Worm (Caenorhabditis elegans): ENCODE measurements around the gene C55B6.7.
A peak's percentile ranks its signal among the peaks of the same experiment; 100 is the strongest.

Gene C55B6.7

ce11 chrX:7199831-7200414 lies 8.1 kb upstream of the C55B6.7 start, which contains the start of gene C55B6.1:
TSS of gene C55B6.1 (plus strand) at chrX:7200364.
- TF ChIP-seq nhr-10 (tag; optimal IDR thresholded peaks at IDR 0.05) = no peak
- TF ChIP-seq gmeb-1 (tag; optimal IDR thresholded peaks at IDR 0.05) = no peak
- TF ChIP-seq sma-9 (GFP tag; optimal IDR thresholded peaks at IDR 0.05) = no peak
- TF ChIP-seq sma-9 (tag; optimal IDR thresholded peaks at IDR 0.05) = no peak
- TF ChIP-seq peb-1 (tag; optimal IDR thresholded peaks at IDR 0.05) = no peak
- no peak for TF ChIP-seq unc-62 (GFP tag; optimal IDR thresholded peaks at IDR 0.05)
- no peak for TF ChIP-seq nhr-129 (tag; optimal IDR thresholded peaks at IDR 0.05)
- TF ChIP-seq ztf-11 (tag; optimal IDR thresholded peaks at IDR 0.05) = no peak
- no peak for TF ChIP-seq mbf-1 (tag; optimal IDR thresholded peaks at IDR 0.05)
- no peak for TF ChIP-seq aly-2 (tag; optimal IDR thresholded peaks at IDR 0.05)
- TF ChIP-seq ceh-16 (tag; optimal IDR thresholded peaks at IDR 0.05) = no peak
- TF ChIP-seq lsy-2 (tag; optimal IDR thresholded peaks at IDR 0.05) = no peak
- TF ChIP-seq ama-1 (optimal IDR thresholded peaks at IDR 0.05) = no peak
- TF ChIP-seq nhr-11 (tag; optimal IDR thresholded peaks at IDR 0.05) = no peak
- no peak for TF ChIP-seq unc-39 (tag; optimal IDR thresholded peaks at IDR 0.05)
- no peak for TF ChIP-seq unc-55 (GFP tag; optimal IDR thresholded peaks at IDR 0.05)
- no peak for TF ChIP-seq sma-3 (GFP tag; optimal IDR thresholded peaks at IDR 0.05)
- TF ChIP-seq ZK546.5 (tag; optimal IDR thresholded peaks at IDR 0.05) = no peak
- TF ChIP-seq egl-27 (tag; optimal IDR thresholded peaks at IDR 0.05) = no peak
- TF ChIP-seq Y55F3AM.14 (GFP tag; optimal IDR thresholded peaks at IDR 0.05) = no peak

- TF ChIP-seq nhr-12 (tag; optimal IDR thresholded peaks at IDR 0.05) (no peak), unc-55 (GFP tag; optimal IDR thresholded peaks at IDR 0.05) (peak; percentile 63), dmd-4 (tag; optimal IDR thresholded peaks at IDR 0.05) (no peak), lsy-2 (tag; optimal IDR thresholded peaks at IDR 0.05) (peak in 1 of 2 experiments; percentile 4), alr-1 (tag; optimal IDR thresholded peaks at IDR 0.05) (no peak), F13H6.1 (tag; optimal IDR thresholded peaks at IDR 0.05) (no peak), nhr-10 (tag; optimal IDR thresholded peaks at IDR 0.05) (no peak), R02D3.7 (tag; optimal IDR thresholded peaks at IDR 0.05) (no peak), mdl-1 (tag; optimal IDR thresholded peaks at IDR 0.05) (no peak), egl-27 (tag; optimal IDR thresholded peaks at IDR 0.05) (peak; percentile 6), nhr-77 (tag; optimal IDR thresholded peaks at IDR 0.05) (no peak), mbf-1 (tag; optimal IDR thresholded peaks at IDR 0.05) (no peak), lin-39 (tag; optimal IDR thresholded peaks at IDR 0.05) (no peak), peb-1 (tag; optimal IDR thresholded peaks at IDR 0.05) (no peak), C34F6.9 (tag; optimal IDR thresholded peaks at IDR 0.05) (peak; percentile 58), mab-5 (tag; optimal IDR thresholded peaks at IDR 0.05) (no peak), ZK546.5 (tag; optimal IDR thresholded peaks at IDR 0.05) (no peak), sma-3 (GFP tag; optimal IDR thresholded peaks at IDR 0.05) (peak; percentile 48), ztf-4 (tag; optimal IDR thresholded peaks at IDR 0.05) (no peak), nhr-11 (tag; optimal IDR thresholded peaks at IDR 0.05) (no peak), nhr-237 (tag; optimal IDR thresholded peaks at IDR 0.05) (no peak), snpc-4 (tag; optimal IDR thresholded peaks at IDR 0.05) (no peak), ama-1 (optimal IDR thresholded peaks at IDR 0.05) (no peak), ceh-82 (tag; optimal IDR thresholded peaks at IDR 0.05) (no peak), gmeb-1 (tag; optimal IDR thresholded peaks at IDR 0.05) (no peak), skn-1 (tag; optimal IDR thresholded peaks at IDR 0.05) (no peak), nhr-6 (tag; optimal IDR thresholded peaks at IDR 0.05) (no peak), unc-39 (tag; optimal IDR thresholded peaks at IDR 0.05) (no peak), crh-2 (tag; optimal IDR thresholded peaks at IDR 0.05) (peak; percentile 72), elt-3 (tag; optimal IDR thresholded peaks at IDR 0.05) (no peak), sem-4 (tag; optimal IDR thresholded peaks at IDR 0.05) (peak; percentile 63), fos-1 (tag; optimal IDR thresholded peaks at IDR 0.05) (peak; percentile 34), ztf-11 (tag; optimal IDR thresholded peaks at IDR 0.05) (no peak), aly-2 (tag; optimal IDR thresholded peaks at IDR 0.05) (no peak), lin-13 (GFP tag; optimal IDR thresholded peaks at IDR 0.05) (peak; percentile 16), ceh-16 (tag; optimal IDR thresholded peaks at IDR 0.05) (no peak), ztf-1 (GFP tag; conservative IDR thresholded peaks at IDR 0.05) (no peak), nhr-129 (tag; optimal IDR thresholded peaks at IDR 0.05) (no peak), unc-62 (GFP tag; optimal IDR thresholded peaks at IDR 0.05) (no peak), sma-9 (GFP tag; optimal IDR thresholded peaks at IDR 0.05) (no peak), sma-9 (tag; optimal IDR thresholded peaks at IDR 0.05) (no peak), nhr-23 (tag; optimal IDR thresholded peaks at IDR 0.05) (no peak), nhr-21 (tag; optimal IDR thresholded peaks at IDR 0.05) (peak; percentile 44), elt-1 (tag; optimal IDR thresholded peaks at IDR 0.05) (no peak), Y55F3AM.14 (GFP tag; optimal IDR thresholded peaks at IDR 0.05) (no peak), blmp-1 (tag; optimal IDR thresholded peaks at IDR 0.05; ENCODE audit: insufficient read depth) (no peak), lin-11 (tag; optimal IDR thresholded peaks at IDR 0.05) (no peak), nhr-25 (tag; optimal IDR thresholded peaks at IDR 0.05) (peak; percentile 39), zag-1 (tag; optimal IDR thresholded peaks at IDR 0.05) (no peak)
These were observed 2.3 kb upstream of the C55B6.7 start, which contains the start of gene dnj-7 for ce11 chrX:7193894-7194614. TSS of gene dnj-7 (plus strand) at chrX:7194564.
